Fruit fly (Drosophila melanogaster): Measurements from ENCODE around the gene CG18249.

CG18249 gene

dm6 chr3R:8264302-8265080 lies 44.5 kb downstream of the CG18249 start, which contains the start of the genes RPA1 and Mcm2 (continued):
- TF ChIP-seq Sin3A (optimal IDR thresholded peaks at IDR 0.05) (no peak), CG12104 (GFP tag; optimal IDR thresholded peaks at IDR 0.05) (peak; percentile 68), CG11398 (GFP tag; optimal IDR thresholded peaks at IDR 0.05) (no peak), CG42726 (GFP tag; IDR thresholded peaks at IDR 0.05; ENCODE audit: partially characterized antibody) (0 out of 2 replicates have a peak, but pooled peaks have one; percentile 38), stwl (tag; optimal IDR thresholded peaks at IDR 0.05) (peak; percentile 42), Rx (GFP tag; IDR thresholded peaks at IDR 0.05) (peak; percentile 48; the same call in 1 of the 2 replicates), Atf6 (GFP tag; IDR thresholded peaks at IDR 0.05) (peak; percentile 50; the same call in 1 of the 2 replicates), ato (GFP tag; IDR thresholded peaks at IDR 0.05; ENCODE audit: partially characterized antibody) (peak; percentile 57), dan (GFP tag; IDR thresholded peaks at IDR 0.05) (no peak), CG31224 (GFP tag; IDR thresholded peaks at IDR 0.05) (peak; percentile 65), mld (GFP tag; IDR thresholded peaks at IDR 0.05; ENCODE audit: partially characterized antibody) (no peak), tx (GFP tag; optimal IDR thresholded peaks at IDR 0.05) (peak; percentile 10), CG10431 (GFP tag; optimal IDR thresholded peaks at IDR 0.05) (peak; percentile 45), CG16813 (GFP tag; IDR thresholded peaks at IDR 0.05; ENCODE audit: partially characterized antibody) (no peak), onecut (GFP tag; IDR thresholded peaks at IDR 0.05) (peak; percentile 44), unpg (GFP tag; optimal IDR thresholded peaks at IDR 0.05) (peak; percentile 56), CG12769 (tag; optimal IDR thresholded peaks at IDR 0.05) (no peak), cwo (GFP tag; optimal IDR thresholded peaks at IDR 0.05) (peak; percentile 49), vfl (GFP tag; optimal IDR thresholded peaks at IDR 0.05) (no peak), bsh (GFP tag; optimal IDR thresholded peaks at IDR 0.05) (peak in 1 of 2 experiments; percentile 66), sug (tag; optimal IDR thresholded peaks at IDR 0.05) (peak; percentile 82), zfh1 (GFP tag; IDR thresholded peaks at IDR 0.05) (peak; percentile 82), sd (tag; optimal IDR thresholded peaks at IDR 0.05) (no peak), zfh2 (GFP tag; optimal IDR thresholded peaks at IDR 0.05) (peak; percentile 74), CG17385 (GFP tag; optimal IDR thresholded peaks at IDR 0.05) (peak; percentile 66), Nf-YB (GFP tag; optimal IDR thresholded peaks at IDR 0.05) (peak; percentile 51), CG18599 (GFP tag; optimal IDR thresholded peaks at IDR 0.05) (peak; percentile 81), E2f2 (GFP tag; IDR thresholded peaks at IDR 0.05) (peak; percentile 73), Sox100B (GFP tag; optimal IDR thresholded peaks at IDR 0.05) (no peak), tna (GFP tag; IDR thresholded peaks at IDR 0.05; ENCODE audit: partially characterized antibody) (no peak), Hmx (GFP tag; optimal IDR thresholded peaks at IDR 0.05) (no peak), Blimp-1 (GFP tag; optimal IDR thresholded peaks at IDR 0.05) (peak; percentile 50), Xrp1 (GFP tag; IDR thresholded peaks at IDR 0.05) (peak; percentile 71), Pdp1 (GFP tag; optimal IDR thresholded peaks at IDR 0.05) (peak in 1 of 2 experiments; percentile 70), CG4730 (GFP tag; IDR thresholded peaks at IDR 0.05) (peak; percentile 49), Ada2b (GFP tag; IDR thresholded peaks at IDR 0.05) (peak; percentile 32), NK7.1 (GFP tag; optimal IDR thresholded peaks at IDR 0.05) (no peak), HLH3B (GFP tag; IDR thresholded peaks at IDR 0.05) (peak; percentile 56), sens (GFP tag) (peak; percentile 91), maf-S (GFP tag; optimal IDR thresholded peaks at IDR 0.05) (peak; percentile 23), CG8478 (optimal IDR thresholded peaks at IDR 0.05) (no peak), Dad (GFP tag; optimal IDR thresholded peaks at IDR 0.05) (no peak), CG13296 (GFP tag; optimal IDR thresholded peaks at IDR 0.05) (peak; percentile 69), CG10543 (GFP tag; optimal IDR thresholded peaks at IDR 0.05) (peak; percentile 89), croc (GFP tag; conservative IDR thresholded peaks at IDR 0.05) (peak; percentile 56), CG1529 (GFP tag; optimal IDR thresholded peaks at IDR 0.05) (peak; percentile 35), gcm2 (GFP tag; optimal IDR thresholded peaks at IDR 0.05) (no peak), CG16815 (GFP tag; optimal IDR thresholded peaks at IDR 0.05) (peak; percentile 89), CG14965 (GFP tag; optimal IDR thresholded peaks at IDR 0.05; ENCODE audit: borderline replicate concordance) (no peak)
